7 worm cellular contexts compared by ENCODE assay signal in the genomic region with DNA sequence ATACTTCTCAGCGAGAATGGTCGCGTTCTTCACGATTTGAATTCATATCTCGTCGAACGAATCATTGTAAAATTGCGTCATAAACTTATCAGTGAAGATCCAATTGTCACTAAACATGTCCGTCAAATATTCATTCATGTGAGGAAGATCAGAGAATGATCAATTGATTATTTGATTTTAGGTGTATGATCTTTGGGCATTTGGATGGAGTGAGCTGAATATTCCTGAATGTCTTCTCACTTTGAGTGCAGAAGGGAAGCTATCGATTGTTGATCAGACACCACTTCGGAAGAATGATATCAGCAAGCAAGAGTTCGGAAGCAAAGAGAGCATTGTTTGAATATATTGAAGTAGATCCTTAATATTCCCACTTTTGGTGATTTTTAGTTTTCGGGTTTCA.
TF ChIP-seq lines count a peak whose summit lies in the region.

No protein-coding gene starts in this region.

TF ChIP-seq in whole organism, L1 larva, 84 proteins besides CTCF, POLR2A, EP300 and RAD21 (continues in another document):
- TF ChIP-seq ama-1 (optimal IDR thresholded peaks at IDR 0.05; lab: Kevin White, UChicago): peak; percentile 91
- no peak for TF ChIP-seq pag-3 (tag; optimal IDR thresholded peaks at IDR 0.05; lab: Kevin White, UChicago; ENCODE audit: borderline replicate concordance, insufficient read depth)
- TF ChIP-seq hpl-2 (GFP tag; optimal IDR thresholded peaks at IDR 0.05; lab: Kevin White, UChicago): no peak
- TF ChIP-seq nhr-19 (GFP tag; conservative IDR thresholded peaks at IDR 0.05; lab: Robert Waterston, UW): peak; percentile 58
- TF ChIP-seq ztf-4 (tag; optimal IDR thresholded peaks at IDR 0.05; lab: Kevin White, UChicago): peak; percentile 54
- peak in 1 of 2 experiments; percentile 72 for TF ChIP-seq lin-35 (GFP tag; optimal IDR thresholded peaks at IDR 0.05; lab: Kevin White, UChicago)
- peak; percentile 46 for TF ChIP-seq lin-13 (GFP tag; optimal IDR thresholded peaks at IDR 0.05; lab: Kevin White, UChicago)
- TF ChIP-seq nhr-71 (tag; optimal IDR thresholded peaks at IDR 0.05; lab: Kevin White, UChicago): peak; percentile 83
- peak; percentile 16 for TF ChIP-seq xbp-1 (tag; optimal IDR thresholded peaks at IDR 0.05; lab: Kevin White, UChicago)
- TF ChIP-seq dpl-1 (GFP tag; optimal IDR thresholded peaks at IDR 0.05; lab: Kevin White, UChicago): peak in 1 of 3 experiments; percentile 31
- no peak for TF ChIP-seq nhr-11 (tag; optimal IDR thresholded peaks at IDR 0.05; lab: Kevin White, UChicago)

TF ChIP-seq in whole organism, L2 larva, 48 proteins besides CTCF, POLR2A, EP300 and RAD21 (continues in another document):
- TF ChIP-seq mbf-1 (tag; optimal IDR thresholded peaks at IDR 0.05; lab: Kevin White, UChicago) (no peak), dmd-4 (tag; optimal IDR thresholded peaks at IDR 0.05; lab: Kevin White, UChicago) (no peak), nhr-12 (tag; optimal IDR thresholded peaks at IDR 0.05; lab: Kevin White, UChicago) (no peak), ceh-16 (tag; optimal IDR thresholded peaks at IDR 0.05; lab: Kevin White, UChicago) (no peak), blmp-1 (tag; optimal IDR thresholded peaks at IDR 0.05; lab: Kevin White, UChicago; ENCODE audit: insufficient read depth) (peak; percentile 65), Y55F3AM.14 (GFP tag; optimal IDR thresholded peaks at IDR 0.05; lab: Kevin White, UChicago) (no peak), nhr-23 (tag; optimal IDR thresholded peaks at IDR 0.05; lab: Kevin White, UChicago) (no peak), nhr-77 (tag; optimal IDR thresholded peaks at IDR 0.05; lab: Kevin White, UChicago) (no peak), nhr-25 (tag; optimal IDR thresholded peaks at IDR 0.05; lab: Kevin White, UChicago) (peak; percentile 56), mdl-1 (tag; optimal IDR thresholded peaks at IDR 0.05; lab: Kevin White, UChicago) (peak in 1 of 2 experiments; percentile 42), ztf-11 (tag; optimal IDR thresholded peaks at IDR 0.05; lab: Kevin White, UChicago) (no peak), ceh-82 (tag; optimal IDR thresholded peaks at IDR 0.05; lab: Kevin White, UChicago) (no peak), crh-2 (tag; optimal IDR thresholded peaks at IDR 0.05; lab: Kevin White, UChicago) (peak; percentile 71)

TF ChIP-seq in whole organism, L3 larva, 47 proteins besides CTCF, POLR2A, EP300 and RAD21 (continues in another document):
- TF ChIP-seq nhr-25 (tag; optimal IDR thresholded peaks at IDR 0.05; lab: Kevin White, UChicago) (peak; percentile 64), elt-3 (tag; optimal IDR thresholded peaks at IDR 0.05; lab: Kevin White, UChicago) (peak; percentile 17 to 83 (median 76)), hmg-11 (tag; optimal IDR thresholded peaks at IDR 0.05; lab: Kevin White, UChicago) (no peak), elt-2 (tag; optimal IDR thresholded peaks at IDR 0.05; lab: Kevin White, UChicago) (peak; percentile 41), unc-62 (GFP tag; optimal IDR thresholded peaks at IDR 0.05; lab: Kevin White, UChicago) (peak; percentile 66), nhr-23 (tag; optimal IDR thresholded peaks at IDR 0.05; lab: Kevin White, UChicago) (peak; percentile 78), tbx-2 (tag; optimal IDR thresholded peaks at IDR 0.05; lab: Kevin White, UChicago) (no peak), lsy-12 (tag; optimal IDR thresholded peaks at IDR 0.05; lab: Kevin White, UChicago) (peak; percentile 38), ztf-4 (tag; optimal IDR thresholded peaks at IDR 0.05; lab: Kevin White, UChicago) (peak; percentile 14), ztf-11 (tag; optimal IDR thresholded peaks at IDR 0.05; lab: Kevin White, UChicago) (no peak), nhr-76 (tag; optimal IDR thresholded peaks at IDR 0.05; lab: Kevin White, UChicago) (peak; percentile 5), pqm-1 (tag; optimal IDR thresholded peaks at IDR 0.05; lab: Kevin White, UChicago) (peak; percentile 8)

TF ChIP-seq in whole organism, L4 larva, 104 proteins besides CTCF, POLR2A, EP300 and RAD21 (continues in another document):
- TF ChIP-seq gei-8 (GFP tag; optimal IDR thresholded peaks at IDR 0.05; lab: Kevin White, UChicago) (peak; percentile 43), dve-1 (tag; optimal IDR thresholded peaks at IDR 0.05; lab: Kevin White, UChicago; ENCODE audit: insufficient read depth) (peak; percentile 96), attf-4 (tag; optimal IDR thresholded peaks at IDR 0.05; lab: Kevin White, UChicago) (no peak), lir-3 (tag; optimal IDR thresholded peaks at IDR 0.05; lab: Kevin White, UChicago) (no peak), nhr-76 (tag; optimal IDR thresholded peaks at IDR 0.05; lab: Kevin White, UChicago) (no peak), ceh-62 (tag; optimal IDR thresholded peaks at IDR 0.05; lab: Kevin White, UChicago) (no peak), hif-1 (tag; optimal IDR thresholded peaks at IDR 0.05; lab: Kevin White, UChicago) (no peak), nhr-111 (GFP tag; optimal IDR thresholded peaks at IDR 0.05; lab: Kevin White, UChicago) (no peak), nhr-11 (tag; optimal IDR thresholded peaks at IDR 0.05; lab: Kevin White, UChicago) (no peak), tag-97 (GFP tag; IDR thresholded peaks at IDR 0.05; lab: Robert Waterston, UW) (no peak), ctbp-1 (GFP tag; IDR thresholded peaks at IDR 0.05; lab: Robert Waterston, UW) (no peak), nhr-102 (tag; optimal IDR thresholded peaks at IDR 0.05; lab: Kevin White, UChicago) (peak; percentile 51), skn-1 (tag; optimal IDR thresholded peaks at IDR 0.05; lab: Kevin White, UChicago) (no peak), arid-1 (GFP tag; conservative IDR thresholded peaks at IDR 0.05; lab: Robert Waterston, UW) (no peak)

TF ChIP-seq in whole organism, late embryonic, 69 proteins besides CTCF, POLR2A, EP300 and RAD21:
- no peak for TF ChIP-seq zip-5 (tag; optimal IDR thresholded peaks at IDR 0.05; lab: Kevin White, UChicago)
- TF ChIP-seq unc-55 (GFP tag; optimal IDR thresholded peaks at IDR 0.05; lab: Kevin White, UChicago): peak; percentile 59

TF ChIP-seq in whole organism, mixed stage, embryonic, 35 proteins besides CTCF, POLR2A, EP300 and RAD21:
- TF ChIP-seq unc-62 (GFP tag; optimal IDR thresholded peaks at IDR 0.05; lab: Kevin White, UChicago) (peak; percentile 38), mab-5 (tag; optimal IDR thresholded peaks at IDR 0.05; lab: Kevin White, UChicago) (no peak)
TF ChIP-seq in whole organism, mixed stage, embryonic: peak in this region for 1.

TF ChIP-seq in whole organism, young adult, 124 proteins besides CTCF, POLR2A, EP300 and RAD21 (continues in another document):
- TF ChIP-seq repo-1 (tag; optimal IDR thresholded peaks at IDR 0.05; lab: Kevin White, UChicago) (peak; percentile 60), ekl-4 (GFP tag; IDR thresholded peaks at IDR 0.05; lab: Robert Waterston, UW) (peak; percentile 65), snpc-1.1 (tag; optimal IDR thresholded peaks at IDR 0.05; lab: Kevin White, UChicago; ENCODE audit: insufficient read depth) (no peak), fkh-3 (tag; optimal IDR thresholded peaks at IDR 0.05; lab: Kevin White, UChicago) (no peak), ceh-27 (GFP tag; optimal IDR thresholded peaks at IDR 0.05; lab: Kevin White, UChicago) (no peak), atf-7 (tag; optimal IDR thresholded peaks at IDR 0.05; lab: Kevin White, UChicago) (peak; percentile 37), nfyb-1 (GFP tag; IDR thresholded peaks at IDR 0.05; lab: Robert Waterston, UW) (peak; percentile 62), F55B11.4 (tag; optimal IDR thresholded peaks at IDR 0.05; lab: Kevin White, UChicago; ENCODE audit: borderline replicate concordance, insufficient read depth) (no peak), lin-54 (GFP tag; optimal IDR thresholded peaks at IDR 0.05; lab: Kevin White, UChicago) (peak; percentile 19), F33H1.4 (GFP tag; IDR thresholded peaks at IDR 0.05; lab: Robert Waterston, UW) (no peak), nhr-90 (tag; optimal IDR thresholded peaks at IDR 0.05; lab: Kevin White, UChicago) (peak; percentile 57), die-1 (tag; optimal IDR thresholded peaks at IDR 0.05; lab: Kevin White, UChicago) (no peak), F22D6.2 (tag; optimal IDR thresholded peaks at IDR 0.05; lab: Kevin White, UChicago) (no peak), madf-8 (GFP tag; conservative IDR thresholded peaks at IDR 0.05; lab: Robert Waterston, UW) (no peak), gei-17 (GFP tag; optimal IDR thresholded peaks at IDR 0.05; lab: Kevin White, UChicago) (no peak), lsl-1 (GFP tag; optimal IDR thresholded peaks at IDR 0.05; lab: Kevin White, UChicago) (no peak), ztf-26 (tag; optimal IDR thresholded peaks at IDR 0.05; lab: Kevin White, UChicago) (no peak), tbp1 (GFP tag; optimal IDR thresholded peaks at IDR 0.05; lab: Kevin White, UChicago) (peak; percentile 4), T26A5.8 (tag; optimal IDR thresholded peaks at IDR 0.05; lab: Kevin White, UChicago) (no peak), cebp-2 (GFP tag; IDR thresholded peaks at IDR 0.05; lab: Robert Waterston, UW) (no peak; the same call in 1 of the 2 replicates), ztf-18 (tag; optimal IDR thresholded peaks at IDR 0.05; lab: Kevin White, UChicago) (no peak), egl-44 (GFP tag; IDR thresholded peaks at IDR 0.05; lab: Robert Waterston, UW) (no peak), nhr-120 (GFP tag; IDR thresholded peaks at IDR 0.05; lab: Robert Waterston, UW) (no peak), somi-1 (GFP tag; optimal IDR thresholded peaks at IDR 0.05; lab: Kevin White, UChicago) (peak; percentile 57), zfh-2 (GFP tag; conservative IDR thresholded peaks at IDR 0.05; lab: Robert Waterston, UW) (no peak), let-607 (tag; optimal IDR thresholded peaks at IDR 0.05; lab: Kevin White, UChicago) (peak in 1 of 2 experiments; percentile 58), zim-3 (tag; optimal IDR thresholded peaks at IDR 0.05; lab: Kevin White, UChicago) (no peak), lir-1 (GFP tag; conservative IDR thresholded peaks at IDR 0.05; lab: Robert Waterston, UW) (no peak), lin-26 (GFP tag; IDR thresholded peaks at IDR 0.05; lab: Robert Waterston, UW) (peak; percentile 73; the same call in 1 of the 2 replicates), Y53G8AR.9 (GFP tag; conservative IDR thresholded peaks at IDR 0.05; lab: Robert Waterston, UW) (peak; percentile 74), bed-2 (GFP tag; IDR thresholded peaks at IDR 0.05; lab: Robert Waterston, UW) (no peak), ceh-58 (GFP tag; IDR thresholded peaks at IDR 0.05; lab: Robert Waterston, UW) (no peak), nhr-80 (tag; optimal IDR thresholded peaks at IDR 0.05; lab: Kevin White, UChicago) (peak; percentile 67), lin-40 (tag; optimal IDR thresholded peaks at IDR 0.05; lab: Kevin White, UChicago) (peak; percentile 52), B0336.3 (GFP tag; IDR thresholded peaks at IDR 0.05; lab: Robert Waterston, UW) (peak; percentile 67), madf-3 (GFP tag; IDR thresholded peaks at IDR 0.05; lab: Robert Waterston, UW) (peak; percentile 69; the same call in 1 of the 2 replicates), ZK185.1 (tag; optimal IDR thresholded peaks at IDR 0.05; lab: Kevin White, UChicago; ENCODE audit: poor library complexity, severe bottlenecking) (peak; percentile 42)
